Worm (Caenorhabditis elegans) whole organism, L4 larva: ENCODE data around the gene Y41C4A.6.

Experiments used
- D1046.2 ChIP-seq: fragments of 200-800 bp; sonication (Bioruptor generic); IDR thresholded peaks from 2 replicates; pipeline ENCODE4 v1.3.6; 2022; ENCODE audit warnings: missing genetic modification characterization, missing compliant biosample characterization
- F26F4.8 ChIP-seq: fragments of 200-800 bp; sonication (Bioruptor generic); conservative IDR thresholded peaks from 2 replicates; pipeline ENCODE4 v1.3.6; 2022; ENCODE audit warnings: missing genetic modification characterization, missing compliant biosample characterization
- F44E2.7 ChIP-seq: fragments of 200-800 bp; sonication (Bioruptor generic); IDR thresholded peaks from 2 replicates; pipeline ENCODE4 v2.1.2; 2022; ENCODE audit warnings: missing genetic modification characterization, missing compliant biosample characterization
- F49E8.2 ChIP-seq: sonication (generic microtip); optimal IDR thresholded peaks from 2 replicates; lab custom pipeline; 2016; ENCODE audit warnings: missing compliant biosample characterization, mild to moderate bottlenecking, missing genetic modification characterization, borderline replicate concordance
- R02D3.7 ChIP-seq: fragments of 150-350 bp; sonication (generic microtip); optimal IDR thresholded peaks from 3 replicates; lab custom pipeline; 2014; ENCODE audit warnings: missing biosample characterization, missing genetic modification characterization
- T20F7.1 ChIP-seq: fragments of 200-800 bp; sonication (Bioruptor generic); optimal IDR thresholded peaks from 2 replicates; lab custom pipeline; 2018; ENCODE audit warnings: mild to moderate bottlenecking, missing genetic modification characterization, missing compliant biosample characterization
- Y48G9A.11 ChIP-seq: fragments of 200-800 bp; sonication (Bioruptor generic); IDR thresholded peaks from 2 replicates; pipeline ENCODE4 v1.3.6; 2022; ENCODE audit warnings: missing genetic modification reagents, missing genetic modification characterization, missing compliant biosample characterization
- Y5F2A.4 ChIP-seq: fragments of 200-800 bp; sonication (Bioruptor generic); optimal IDR thresholded peaks from 2 replicates; lab custom pipeline; 2018; ENCODE audit warnings: mild to moderate bottlenecking, missing genetic modification characterization, missing compliant biosample characterization
- ZK546.5 ChIP-seq, 2 experiments: sonication (generic microtip); optimal IDR thresholded peaks; 2 replicates each; lab custom pipeline; 2017; ENCODE audit warnings: missing biosample characterization in 2 of 2, missing genetic modification characterization in 2 of 2
- aha-1 ChIP-seq: fragments of 150-350 bp; peaks from one replicate; lab custom pipeline; 2014; ENCODE audit warnings: missing biosample characterization, missing genetic modification characterization
- arid-1 ChIP-seq: fragments of 200-800 bp; sonication (Bioruptor generic); conservative IDR thresholded peaks from 2 replicates; pipeline ENCODE4 v1.3.6; 2022; ENCODE audit warnings: missing genetic modification reagents, missing genetic modification characterization, missing compliant biosample characterization
- attf-4 ChIP-seq: sonication (generic microtip); optimal IDR thresholded peaks from 3 replicates; lab custom pipeline; 2017; ENCODE audit warnings: missing biosample characterization, missing genetic modification characterization
- ceh-44 ChIP-seq: fragments of 200-800 bp; sonication (Bioruptor generic); IDR thresholded peaks from 2 replicates; pipeline ENCODE4 v1.3.6; 2022; ENCODE audit warnings: missing genetic modification reagents, missing genetic modification characterization, missing compliant biosample characterization
- ceh-62 ChIP-seq: sonication (generic microtip); optimal IDR thresholded peaks from 2 replicates; lab custom pipeline; 2017; ENCODE audit warnings: missing biosample characterization, missing genetic modification characterization
- ces-1 ChIP-seq: fragments of 150-350 bp; sonication (generic microtip); optimal IDR thresholded peaks from 4 replicates; lab custom pipeline; 2014; ENCODE audit warnings: missing biosample characterization, missing genetic modification reagents, missing genetic modification characterization
- ctbp-1 ChIP-seq: fragments of 200-800 bp; sonication (Bioruptor generic); IDR thresholded peaks from 2 replicates; pipeline ENCODE4 v1.3.6; 2022; ENCODE audit warnings: missing genetic modification reagents, missing genetic modification characterization, missing compliant biosample characterization
- daf-12 ChIP-seq: fragments of 150-350 bp; optimal IDR thresholded peaks from 2 replicates; lab custom pipeline; 2014; ENCODE audit warnings: missing biosample characterization, missing genetic modification reagents, missing genetic modification characterization
- daf-16 ChIP-seq, 3 experiments: sonication (generic microtip); optimal IDR thresholded peaks; 2 replicates each; lab custom pipeline; 2016 to 2017; ENCODE audit warnings: missing genetic modification characterization in 3 of 3, missing genetic modification reagents in 3 of 3, mild to moderate bottlenecking in 2 of 3, missing compliant biosample characterization in 2 of 3, missing biosample characterization in 1 of 3, moderate library complexity in 1 of 3
- daf-19 ChIP-seq: fragments of 200-800 bp; sonication (Bioruptor generic); conservative IDR thresholded peaks from 2 replicates; pipeline ENCODE4 v1.3.6; 2022; ENCODE audit warnings: missing genetic modification characterization, missing compliant biosample characterization
- dmd-6 ChIP-seq: fragments of 200-800 bp; sonication (Bioruptor generic); IDR thresholded peaks from 2 replicates; pipeline ENCODE4 v1.3.6; 2022; ENCODE audit warnings: missing genetic modification reagents, missing genetic modification characterization, missing compliant biosample characterization
- dpl-1 ChIP-seq: fragments of 150-350 bp; optimal IDR thresholded peaks from 2 replicates; lab custom pipeline; 2014; ENCODE audit warnings: missing biosample characterization, missing genetic modification reagents, missing genetic modification characterization
- fos-1 ChIP-seq: fragments of 150-350 bp; optimal IDR thresholded peaks from 2 replicates; lab custom pipeline; 2014; ENCODE audit warnings: missing biosample characterization, missing genetic modification characterization
- jun-1 ChIP-seq: fragments of 150-350 bp; optimal IDR thresholded peaks from 2 replicates; lab custom pipeline; 2014; ENCODE audit warnings: missing biosample characterization, missing genetic modification reagents, missing genetic modification characterization
- lin-1 ChIP-seq: fragments of 200-800 bp; sonication (Bioruptor generic); IDR thresholded peaks from 2 replicates; pipeline ENCODE4 v1.3.6; 2022; ENCODE audit warnings: missing genetic modification reagents, missing genetic modification characterization, missing compliant biosample characterization
- lin-13 ChIP-seq: fragments of 150-350 bp; optimal IDR thresholded peaks from 2 replicates; lab custom pipeline; 2014; ENCODE audit warnings: missing biosample characterization, missing genetic modification reagents, missing genetic modification characterization
- lin-15B ChIP-seq: fragments of 150-350 bp; sonication (generic microtip); optimal IDR thresholded peaks from 3 replicates; lab custom pipeline; 2014; ENCODE audit warnings: missing biosample characterization, missing genetic modification characterization
- lin-39 ChIP-seq: fragments of 150-350 bp; optimal IDR thresholded peaks from 2 replicates; lab custom pipeline; 2014; ENCODE audit warnings: missing biosample characterization, missing genetic modification reagents, missing genetic modification characterization
- lir-3 ChIP-seq: sonication (generic microtip); optimal IDR thresholded peaks from 2 replicates; lab custom pipeline; 2016; ENCODE audit warnings: mild to moderate bottlenecking, missing genetic modification characterization, missing compliant biosample characterization
- mxl-2 ChIP-seq: fragments of 200-800 bp; sonication (Bioruptor generic); conservative IDR thresholded peaks from 2 replicates; pipeline ENCODE4 v1.3.6; 2022; ENCODE audit warnings: missing genetic modification reagents, missing genetic modification characterization, missing compliant biosample characterization
- mxl-3 ChIP-seq: fragments of 200-800 bp; sonication (Bioruptor generic); optimal IDR thresholded peaks from 2 replicates; lab custom pipeline; 2018; ENCODE audit warnings: mild to moderate bottlenecking, missing genetic modification characterization, missing compliant biosample characterization
- nhr-10 ChIP-seq: fragments of 150-350 bp; optimal IDR thresholded peaks from 2 replicates; lab custom pipeline; 2014; ENCODE audit warnings: missing biosample characterization, missing genetic modification characterization
- nhr-102 ChIP-seq: sonication (generic microtip); optimal IDR thresholded peaks from 2 replicates; lab custom pipeline; 2016; ENCODE audit warnings: mild to moderate bottlenecking, missing genetic modification characterization, moderate library complexity, missing compliant biosample characterization
- nhr-11 ChIP-seq: fragments of 150-350 bp; optimal IDR thresholded peaks from 2 replicates; lab custom pipeline; 2014; ENCODE audit warnings: missing biosample characterization, missing genetic modification characterization
- nhr-111 ChIP-seq: fragments of 200-800 bp; sonication (Bioruptor generic); optimal IDR thresholded peaks from 2 replicates; lab custom pipeline; 2018; ENCODE audit warnings: mild to moderate bottlenecking, missing genetic modification characterization, missing compliant biosample characterization
- nhr-25 ChIP-seq: sonication (generic microtip); optimal IDR thresholded peaks from 2 replicates; lab custom pipeline; 2017; ENCODE audit warnings: missing genetic modification characterization, mild to moderate bottlenecking, missing compliant biosample characterization, antibody characterized with exemption, moderate library complexity, borderline replicate concordance; ENCODE audit not compliant: insufficient read depth
- nhr-28 ChIP-seq: fragments of 150-350 bp; optimal IDR thresholded peaks from 2 replicates; lab custom pipeline; 2014; ENCODE audit warnings: missing biosample characterization, missing genetic modification characterization
- nhr-42 ChIP-seq: fragments of 200-800 bp; sonication (Bioruptor generic); IDR thresholded peaks from 2 replicates; pipeline ENCODE4 v1.3.6; 2022; ENCODE audit warnings: missing genetic modification characterization, missing compliant biosample characterization
- nhr-76 ChIP-seq: fragments of 150-350 bp; optimal IDR thresholded peaks from 2 replicates; lab custom pipeline; 2014; ENCODE audit warnings: missing biosample characterization, missing genetic modification characterization
- nhr-77 ChIP-seq: fragments of 150-350 bp; optimal IDR thresholded peaks from 2 replicates; lab custom pipeline; 2014; ENCODE audit warnings: missing biosample characterization, missing genetic modification characterization
- pha-4 ChIP-seq, 2 experiments: fragments of 150-350 bp in 1 of 2; fragments of 200-800 bp in 1 of 2; sonication (Bioruptor generic) in 1 of 2; IDR thresholded peaks in 1 of 2; optimal IDR thresholded peaks in 1 of 2; 2 replicates each; pipeline versions ENCODE4 v1.3.6 to Lab custom; 2014 to 2022; ENCODE audit warnings: missing genetic modification characterization in 2 of 2, missing genetic modification reagents in 2 of 2, missing biosample characterization in 1 of 2, missing compliant biosample characterization in 1 of 2
- rbr-2 ChIP-seq: sonication (generic microtip); optimal IDR thresholded peaks from 2 replicates; lab custom pipeline; 2016; ENCODE audit warnings: missing genotype, missing genetic modification characterization, missing compliant biosample characterization
- saeg-2 ChIP-seq: fragments of 200-800 bp; sonication (Bioruptor generic); IDR thresholded peaks from 2 replicates; pipeline ENCODE4 v1.3.6; 2022; ENCODE audit warnings: missing genetic modification reagents, missing genetic modification characterization, missing compliant biosample characterization
- sdz-12 ChIP-seq: fragments of 200-800 bp; sonication (Bioruptor generic); optimal IDR thresholded peaks from 2 replicates; lab custom pipeline; 2018; ENCODE audit warnings: mild to moderate bottlenecking, missing genetic modification characterization, missing compliant biosample characterization
- set-16 ChIP-seq: fragments of 200-800 bp; sonication (Bioruptor generic); IDR thresholded peaks from 2 replicates; pipeline ENCODE4 v1.3.6; 2022; ENCODE audit warnings: missing genetic modification reagents, missing genetic modification characterization, missing compliant biosample characterization
- snpc-4 ChIP-seq: fragments of 150-350 bp; optimal IDR thresholded peaks from 2 replicates; lab custom pipeline; 2014; ENCODE audit warnings: missing biosample characterization, missing genetic modification characterization
- spr-3 ChIP-seq: fragments of 200-800 bp; sonication (Bioruptor generic); optimal IDR thresholded peaks from 2 replicates; lab custom pipeline; 2018; ENCODE audit warnings: mild to moderate bottlenecking, missing genetic modification characterization, missing compliant biosample characterization
- tag-97 ChIP-seq: fragments of 200-800 bp; sonication (Bioruptor generic); IDR thresholded peaks from 2 replicates; pipeline ENCODE4 v1.3.6; 2022; ENCODE audit warnings: missing genetic modification characterization, missing compliant biosample characterization
- tra-1 ChIP-seq: fragments of 200-800 bp; sonication (Bioruptor generic); IDR thresholded peaks from 2 replicates; pipeline ENCODE4 v1.3.6; 2022; ENCODE audit warnings: missing genetic modification reagents, missing genetic modification characterization, missing compliant biosample characterization
- zip-11 ChIP-seq: fragments of 200-800 bp; sonication (Bioruptor generic); IDR thresholded peaks from 2 replicates; pipeline ENCODE4 v1.3.6; 2022; ENCODE audit warnings: missing genetic modification characterization, missing compliant biosample characterization
- zip-2 ChIP-seq: fragments of 150-350 bp; optimal IDR thresholded peaks from 2 replicates; lab custom pipeline; 2014; ENCODE audit warnings: missing biosample characterization, missing genetic modification characterization
- ztf-11 ChIP-seq: fragments of 150-350 bp; optimal IDR thresholded peaks from 2 replicates; lab custom pipeline; 2014; ENCODE audit warnings: missing biosample characterization, missing genetic modification characterization
- ztf-7 ChIP-seq: fragments of 150-350 bp; optimal IDR thresholded peaks from 2 replicates; lab custom pipeline; 2014; ENCODE audit warnings: missing biosample characterization, missing genetic modification characterization

Gene Y41C4A.6

ce11 chrIII:11689303-11689702, 7.1 kb upstream of the Y41C4A.6 start:
- TF ChIP-seq Y5F2A.4 (GFP tag; lab: Kevin White, UChicago) (no peak), ZK546.5 (tag; optimal IDR thresholded peaks at IDR 0.05; lab: Kevin White, UChicago) (no peak), ztf-11 (tag; lab: Kevin White, UChicago) (no peak), lin-15B (no peak), zip-2 (no peak), nhr-102 (tag; lab: Kevin White, UChicago) (peak; percentile 39), tra-1 (peak; percentile 84), F49E8.2 (tag; lab: Kevin White, UChicago) (no peak), nhr-10 (peak; percentile 81), lin-13 (GFP tag; lab: Kevin White, UChicago) (no peak), nhr-11 (tag; lab: Kevin White, UChicago) (peak; percentile 34), arid-1 (no peak; the same call in 1 of the 2 replicates), T20F7.1 (GFP tag; lab: Kevin White, UChicago) (no peak), lir-3 (tag; lab: Kevin White, UChicago) (no peak), zip-11 (no peak), attf-4 (tag; lab: Kevin White, UChicago) (no peak), nhr-77 (peak; percentile 79), D1046.2 (GFP tag; lab: Robert Waterston, UW) (no peak), ces-1 (GFP tag; lab: Kevin White, UChicago) (no peak), nhr-28 (tag; lab: Kevin White, UChicago) (peak; percentile 99), snpc-4 (no peak), aha-1 (tag; lab: Kevin White, UChicago) (no peak), set-16 (GFP tag; lab: Robert Waterston, UW) (no peak), sdz-12 (GFP tag; lab: Kevin White, UChicago) (no peak), R02D3.7 (tag; lab: Kevin White, UChicago) (no peak), dpl-1 (GFP tag; lab: Kevin White, UChicago) (peak; percentile 42), lin-39 (tag; lab: Kevin White, UChicago) (no peak), pha-4 (GFP tag; IDR thresholded peaks at IDR 0.05; lab: Robert Waterston, UW) (no peak), pha-4 (tag; optimal IDR thresholded peaks at IDR 0.05; lab: Kevin White, UChicago) (peak; percentile 22), daf-19 (GFP tag; lab: Robert Waterston, UW) (no peak), F44E2.7 (GFP tag; lab: Robert Waterston, UW) (no peak), mxl-3 (GFP tag; lab: Kevin White, UChicago) (peak; percentile 69), nhr-76 (tag; lab: Kevin White, UChicago) (no peak), daf-12 (tag; lab: Kevin White, UChicago) (no peak), Y48G9A.11 (GFP tag; lab: Robert Waterston, UW) (no peak), rbr-2 (tag; lab: Kevin White, UChicago) (no peak), dmd-6 (GFP tag; lab: Robert Waterston, UW) (peak; percentile 88), ztf-7 (peak; percentile 56), nhr-25 (tag; lab: Kevin White, UChicago) (no peak), fos-1 (no peak), F26F4.8 (GFP tag; lab: Robert Waterston, UW) (no peak), saeg-2 (GFP tag; lab: Robert Waterston, UW) (no peak), lin-1 (GFP tag; lab: Robert Waterston, UW) (peak; percentile 70; the same call in 1 of the 2 replicates), nhr-111 (GFP tag; lab: Kevin White, UChicago) (no peak), mxl-2 (GFP tag; lab: Robert Waterston, UW) (no peak), daf-16 (GFP tag; optimal IDR thresholded peaks at IDR 0.05; lab: Kevin White, UChicago) (no peak), daf-16 (tag; optimal IDR thresholded peaks at IDR 0.05; lab: Kevin White, UChicago) (peak; percentile 93), ceh-44 (GFP tag; lab: Robert Waterston, UW) (no peak), jun-1 (peak; percentile 37), ceh-62 (tag; lab: Kevin White, UChicago) (no peak), nhr-42 (no peak), tag-97 (GFP tag; lab: Robert Waterston, UW) (no peak), spr-3 (GFP tag; lab: Kevin White, UChicago) (no peak), ctbp-1 (no peak)
